Worm (Caenorhabditis elegans) whole organism, L4 larva: Measurements from ENCODE around the gene Y57G11B.5.

Source experiments
- F10B5.3 ChIP-seq: sonication (generic microtip); optimal IDR thresholded peaks from 2 replicates; lab custom pipeline; 2016; ENCODE audit warnings: mild to moderate bottlenecking, missing genetic modification characterization, missing compliant biosample characterization
- Y48G9A.11 ChIP-seq: fragments of 200-800 bp; sonication (Bioruptor generic); IDR thresholded peaks from 2 replicates; pipeline ENCODE4 v1.3.6; 2022; ENCODE audit warnings: missing genetic modification reagents, missing genetic modification characterization, missing compliant biosample characterization
- Y5F2A.4 ChIP-seq: fragments of 200-800 bp; sonication (Bioruptor generic); optimal IDR thresholded peaks from 2 replicates; lab custom pipeline; 2018; ENCODE audit warnings: mild to moderate bottlenecking, missing genetic modification characterization, missing compliant biosample characterization
- Y75B8A.6 ChIP-seq: fragments of 200-800 bp; sonication (Bioruptor generic); IDR thresholded peaks from 2 replicates; pipeline ENCODE4 v1.3.6; 2022; ENCODE audit warnings: missing genetic modification reagents, missing genetic modification characterization, missing compliant biosample characterization
- aha-1 ChIP-seq: fragments of 150-350 bp; peaks from one replicate; lab custom pipeline; 2014; ENCODE audit warnings: missing biosample characterization, missing genetic modification characterization
- ceh-44 ChIP-seq: fragments of 200-800 bp; sonication (Bioruptor generic); IDR thresholded peaks from 2 replicates; pipeline ENCODE4 v1.3.6; 2022; ENCODE audit warnings: missing genetic modification reagents, missing genetic modification characterization, missing compliant biosample characterization
- daf-19 ChIP-seq: fragments of 200-800 bp; sonication (Bioruptor generic); conservative IDR thresholded peaks from 2 replicates; pipeline ENCODE4 v1.3.6; 2022; ENCODE audit warnings: missing genetic modification characterization, missing compliant biosample characterization
- dmd-6 ChIP-seq: fragments of 200-800 bp; sonication (Bioruptor generic); IDR thresholded peaks from 2 replicates; pipeline ENCODE4 v1.3.6; 2022; ENCODE audit warnings: missing genetic modification reagents, missing genetic modification characterization, missing compliant biosample characterization
- dpl-1 ChIP-seq: fragments of 150-350 bp; optimal IDR thresholded peaks from 2 replicates; lab custom pipeline; 2014; ENCODE audit warnings: missing biosample characterization, missing genetic modification reagents, missing genetic modification characterization
- duxl-1 ChIP-seq: sonication (generic microtip); optimal IDR thresholded peaks from 2 replicates; lab custom pipeline; 2016; ENCODE audit warnings: mild to moderate bottlenecking, missing genetic modification characterization, moderate library complexity, missing compliant biosample characterization; ENCODE audit not compliant: poor library complexity
- dve-1 ChIP-seq: sonication (generic microtip); optimal IDR thresholded peaks from 2 replicates; lab custom pipeline; 2017; ENCODE audit warnings: antibody characterized with exemption, mild to moderate bottlenecking, missing genetic modification characterization, missing compliant biosample characterization; ENCODE audit not compliant: insufficient read depth
- fkh-10 ChIP-seq: fragments of 150-350 bp; optimal IDR thresholded peaks from 2 replicates; lab custom pipeline; 2014; ENCODE audit warnings: missing biosample characterization, missing genetic modification reagents, missing genetic modification characterization
- fos-1 ChIP-seq: fragments of 150-350 bp; optimal IDR thresholded peaks from 2 replicates; lab custom pipeline; 2014; ENCODE audit warnings: missing biosample characterization, missing genetic modification characterization
- gei-8 ChIP-seq: fragments of 200-800 bp; sonication (Bioruptor generic); optimal IDR thresholded peaks from 2 replicates; lab custom pipeline; 2018; ENCODE audit warnings: mild to moderate bottlenecking, missing genetic modification characterization, missing compliant biosample characterization
- hif-1 ChIP-seq, 2 experiments: sonication (generic microtip); optimal IDR thresholded peaks; 2 replicates each; lab custom pipeline; 2016 to 2017; ENCODE audit warnings: missing compliant biosample characterization in 2 of 2, missing genetic modification characterization in 2 of 2, missing genetic modification reagents in 2 of 2, missing genotype in 2 of 2, mild to moderate bottlenecking in 1 of 2
- hlh-11 ChIP-seq: fragments of 200-800 bp; sonication (Bioruptor generic); optimal IDR thresholded peaks from 2 replicates; lab custom pipeline; 2018; ENCODE audit warnings: mild to moderate bottlenecking, missing genetic modification characterization, missing compliant biosample characterization
- hlh-30 ChIP-seq: sonication (generic microtip); optimal IDR thresholded peaks from 2 replicates; lab custom pipeline; 2017; ENCODE audit warnings: antibody characterized with exemption, mild to moderate bottlenecking, missing genetic modification characterization, missing compliant biosample characterization; ENCODE audit not compliant: insufficient read depth
- jun-1 ChIP-seq: fragments of 150-350 bp; optimal IDR thresholded peaks from 2 replicates; lab custom pipeline; 2014; ENCODE audit warnings: missing biosample characterization, missing genetic modification reagents, missing genetic modification characterization
- lin-38 ChIP-seq: fragments of 200-800 bp; sonication (Bioruptor generic); IDR thresholded peaks from 2 replicates; pipeline ENCODE4 v1.3.6; 2022; ENCODE audit warnings: missing genetic modification reagents, missing genetic modification characterization, missing compliant biosample characterization
- lsy-2 ChIP-seq, 2 experiments: fragments of 150-350 bp in 1 of 2; sonication (generic microtip) in 1 of 2; optimal IDR thresholded peaks; 2 replicates each; lab custom pipeline; 2014 to 2017; ENCODE audit warnings: missing biosample characterization in 2 of 2, missing genetic modification characterization in 2 of 2
- madf-9 ChIP-seq: fragments of 200-800 bp; sonication (Bioruptor generic); conservative IDR thresholded peaks from 2 replicates; pipeline ENCODE4 v1.3.6; 2022; ENCODE audit warnings: missing genetic modification reagents, missing genetic modification characterization, missing compliant biosample characterization
- mdl-1 ChIP-seq, 2 experiments: fragments of 150-350 bp in 1 of 2; sonication (generic microtip) in 1 of 2; optimal IDR thresholded peaks; 2 replicates each; lab custom pipeline; 2014 to 2017; ENCODE audit warnings: missing biosample characterization in 2 of 2, missing genetic modification characterization in 2 of 2
- mdt-29 ChIP-seq: fragments of 200-800 bp; sonication (Bioruptor generic); IDR thresholded peaks from 2 replicates; pipeline ENCODE4 v1.3.6; 2022; ENCODE audit warnings: missing genetic modification reagents, missing genetic modification characterization, missing compliant biosample characterization
- mep-1 ChIP-seq: fragments of 150-350 bp; sonication (generic microtip); optimal IDR thresholded peaks from 3 replicates; lab custom pipeline; 2014; ENCODE audit warnings: missing biosample characterization, missing genetic modification characterization
- mes-2 ChIP-seq: sonication (generic microtip); optimal IDR thresholded peaks from 2 replicates; lab custom pipeline; 2016; ENCODE audit warnings: missing genotype, mild to moderate bottlenecking, missing genetic modification characterization, missing compliant biosample characterization; ENCODE audit not compliant: poor library complexity, severe bottlenecking
- mxl-2 ChIP-seq: fragments of 200-800 bp; sonication (Bioruptor generic); conservative IDR thresholded peaks from 2 replicates; pipeline ENCODE4 v1.3.6; 2022; ENCODE audit warnings: missing genetic modification reagents, missing genetic modification characterization, missing compliant biosample characterization
- mxl-3 ChIP-seq: fragments of 200-800 bp; sonication (Bioruptor generic); optimal IDR thresholded peaks from 2 replicates; lab custom pipeline; 2018; ENCODE audit warnings: mild to moderate bottlenecking, missing genetic modification characterization, missing compliant biosample characterization
- nhr-10 ChIP-seq: fragments of 150-350 bp; optimal IDR thresholded peaks from 2 replicates; lab custom pipeline; 2014; ENCODE audit warnings: missing biosample characterization, missing genetic modification characterization
- nhr-111 ChIP-seq: fragments of 200-800 bp; sonication (Bioruptor generic); optimal IDR thresholded peaks from 2 replicates; lab custom pipeline; 2018; ENCODE audit warnings: mild to moderate bottlenecking, missing genetic modification characterization, missing compliant biosample characterization
- nhr-25 ChIP-seq: sonication (generic microtip); optimal IDR thresholded peaks from 2 replicates; lab custom pipeline; 2017; ENCODE audit warnings: missing genetic modification characterization, mild to moderate bottlenecking, missing compliant biosample characterization, antibody characterized with exemption, moderate library complexity, borderline replicate concordance; ENCODE audit not compliant: insufficient read depth
- nhr-28 ChIP-seq: fragments of 150-350 bp; optimal IDR thresholded peaks from 2 replicates; lab custom pipeline; 2014; ENCODE audit warnings: missing biosample characterization, missing genetic modification characterization
- nhr-6 ChIP-seq: fragments of 150-350 bp; optimal IDR thresholded peaks from 2 replicates; lab custom pipeline; 2014; ENCODE audit warnings: missing biosample characterization, missing genetic modification characterization
- nhr-76 ChIP-seq: fragments of 150-350 bp; optimal IDR thresholded peaks from 2 replicates; lab custom pipeline; 2014; ENCODE audit warnings: missing biosample characterization, missing genetic modification characterization
- pha-4 ChIP-seq, 2 experiments: fragments of 150-350 bp in 1 of 2; fragments of 200-800 bp in 1 of 2; sonication (Bioruptor generic) in 1 of 2; IDR thresholded peaks in 1 of 2; optimal IDR thresholded peaks in 1 of 2; 2 replicates each; pipeline versions ENCODE4 v1.3.6 to Lab custom; 2014 to 2022; ENCODE audit warnings: missing genetic modification characterization in 2 of 2, missing genetic modification reagents in 2 of 2, missing biosample characterization in 1 of 2, missing compliant biosample characterization in 1 of 2
- pqm-1 ChIP-seq: sonication (generic microtip); optimal IDR thresholded peaks from 2 replicates; lab custom pipeline; 2017; ENCODE audit warnings: missing biosample characterization, missing genetic modification characterization
- rbr-2 ChIP-seq: sonication (generic microtip); optimal IDR thresholded peaks from 2 replicates; lab custom pipeline; 2016; ENCODE audit warnings: missing genotype, missing genetic modification characterization, missing compliant biosample characterization
- saeg-2 ChIP-seq: fragments of 200-800 bp; sonication (Bioruptor generic); IDR thresholded peaks from 2 replicates; pipeline ENCODE4 v1.3.6; 2022; ENCODE audit warnings: missing genetic modification reagents, missing genetic modification characterization, missing compliant biosample characterization
- spr-1 ChIP-seq: sonication (generic microtip); optimal IDR thresholded peaks from 2 replicates; lab custom pipeline; 2016; ENCODE audit warnings: mild to moderate bottlenecking, missing genetic modification characterization, missing compliant biosample characterization
- unc-62 ChIP-seq, 3 experiments: fragments of 150-350 bp in 1 of 3; sonication (generic microtip); optimal IDR thresholded peaks in 2 of 3; peaks in 1 of 3; 1 replicate in 1 of 3; 2 replicates in 2 of 3; lab custom pipeline; 2014 to 2017; ENCODE audit warnings: missing biosample characterization in 3 of 3, missing genetic modification characterization in 3 of 3, missing genetic modification reagents in 3 of 3, missing genotype in 1 of 3
- ztf-7 ChIP-seq: fragments of 150-350 bp; optimal IDR thresholded peaks from 2 replicates; lab custom pipeline; 2014; ENCODE audit warnings: missing biosample characterization, missing genetic modification characterization

Y57G11B.5 gene

DNA sequence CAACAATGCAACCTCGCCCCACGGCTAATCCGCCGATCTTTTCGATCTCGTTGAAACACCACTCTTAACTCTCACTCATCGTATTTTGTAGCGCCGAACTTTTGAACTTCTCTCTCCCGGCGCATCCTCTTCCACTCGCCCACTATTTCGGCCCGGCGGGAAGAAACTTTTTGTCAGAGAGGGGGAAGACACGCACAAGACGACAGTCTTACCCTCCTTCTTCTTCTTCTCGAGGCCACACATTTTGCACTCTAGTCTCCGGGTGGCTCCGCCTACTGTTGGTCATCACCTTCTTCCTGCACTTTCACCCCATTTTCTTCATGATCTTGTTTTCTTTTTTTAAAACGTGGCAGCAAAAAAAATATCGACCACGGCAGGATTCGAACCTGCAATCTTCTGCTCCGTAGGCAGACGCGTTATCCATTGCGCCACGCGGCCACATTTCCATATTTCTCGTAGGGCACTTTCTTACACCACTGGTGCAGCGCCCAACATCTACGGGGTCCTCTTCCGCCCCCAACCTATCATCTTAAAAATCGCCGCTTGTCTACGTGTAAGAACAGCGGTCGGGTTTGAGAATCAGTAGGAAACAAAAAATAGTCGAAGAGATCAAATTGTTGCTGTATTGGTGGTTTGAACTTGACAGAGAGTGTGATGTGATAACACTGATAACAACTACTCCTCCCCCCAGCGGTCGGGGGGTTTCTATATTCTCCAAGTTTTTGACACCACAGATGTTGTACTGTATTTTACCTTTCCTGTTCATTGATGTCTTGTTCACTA, 36.5 kb downstream of the Y57G11B.5 start (continued):
- TF ChIP-seq hif-1 (tag; optimal IDR thresholded peaks at IDR 0.05; lab: Kevin White, UChicago) = peak in 1 of 2 experiments; percentile 30
- peak; percentile 38 for TF ChIP-seq duxl-1
- peak; percentile 21 to 58 for TF ChIP-seq mdl-1 (tag; optimal IDR thresholded peaks at IDR 0.05; lab: Kevin White, UChicago)
- TF ChIP-seq nhr-28 (tag; lab: Kevin White, UChicago) = peak; percentile 99
- peak; percentile 32 for TF ChIP-seq jun-1 (tag; lab: Kevin White, UChicago)
- peak; percentile 84 for TF ChIP-seq hlh-11
- no peak for TF ChIP-seq madf-9 (GFP tag; lab: Robert Waterston, UW)

DNA sequence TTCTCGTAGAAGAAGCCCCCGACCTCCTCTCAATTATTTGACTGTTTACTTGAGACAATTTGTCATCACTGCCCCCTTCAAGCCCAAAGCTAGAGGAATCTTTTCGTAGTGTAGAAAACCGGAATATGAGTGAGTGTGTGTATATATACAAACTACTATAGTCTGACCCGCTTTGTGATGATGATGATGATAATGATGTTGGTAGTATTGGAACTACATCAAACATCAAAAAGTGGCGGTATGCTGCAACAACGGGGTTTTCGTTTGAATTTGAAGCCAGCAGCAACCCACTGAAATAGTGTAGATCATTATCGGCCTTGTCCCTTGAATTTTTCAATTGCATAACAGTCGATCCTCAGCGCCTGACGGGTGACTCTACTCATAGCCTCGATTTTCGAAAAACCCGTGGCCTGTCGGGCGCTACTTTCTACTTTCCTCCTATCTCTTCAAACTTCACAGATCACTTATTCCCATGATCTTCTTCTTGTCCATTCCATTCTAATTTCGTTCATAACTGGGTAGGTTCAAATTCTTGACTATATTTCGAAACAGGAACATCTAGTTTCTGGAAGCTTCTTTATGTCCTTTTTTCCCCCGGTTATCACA, 37.4 kb downstream of the Y57G11B.5 start:
- TF ChIP-seq hlh-30 (tag; lab: Kevin White, UChicago) (peak; percentile 81), Y48G9A.11 (GFP tag; lab: Robert Waterston, UW) (no peak), Y5F2A.4 (no peak), unc-62 (GFP tag; optimal IDR thresholded peaks at IDR 0.05 in 1 of 2; lab: Kevin White, UChicago) (peak in 1 of 2 experiments; percentile 95), unc-62 (tag; optimal IDR thresholded peaks at IDR 0.05; lab: Kevin White, UChicago) (no peak), aha-1 (tag; lab: Kevin White, UChicago) (peak; percentile 75), pqm-1 (tag; lab: Kevin White, UChicago) (no peak), mep-1 (tag; lab: Kevin White, UChicago) (no peak), rbr-2 (no peak), saeg-2 (GFP tag; lab: Robert Waterston, UW) (no peak), nhr-25 (tag; lab: Kevin White, UChicago) (peak; percentile 53), Y75B8A.6 (GFP tag; lab: Robert Waterston, UW) (no peak), spr-1 (tag; lab: Kevin White, UChicago) (no peak), mxl-2 (no peak), lin-38 (GFP tag; lab: Robert Waterston, UW) (no peak), dmd-6 (GFP tag; lab: Robert Waterston, UW) (0 out of 2 replicates have a peak, but pooled peaks have one; percentile 5)

- TF ChIP-seq nhr-28 (tag; lab: Kevin White, UChicago) (peak; percentile 81), dmd-6 (GFP tag; lab: Robert Waterston, UW) (peak; percentile 90), pha-4 (GFP tag; IDR thresholded peaks at IDR 0.05; lab: Robert Waterston, UW) (no peak), pha-4 (tag; optimal IDR thresholded peaks at IDR 0.05; lab: Kevin White, UChicago) (peak; percentile 35), daf-19 (GFP tag; lab: Robert Waterston, UW) (no peak), unc-62 (GFP tag; optimal IDR thresholded peaks at IDR 0.05 in 1 of 2; lab: Kevin White, UChicago) (peak in 1 of 2 experiments; percentile 96), unc-62 (tag; optimal IDR thresholded peaks at IDR 0.05; lab: Kevin White, UChicago) (no peak), mes-2 (tag; lab: Kevin White, UChicago) (peak; percentile 46), F10B5.3 (tag; lab: Kevin White, UChicago) (no peak), nhr-76 (tag; lab: Kevin White, UChicago) (peak; percentile 31), mdt-29 (GFP tag; lab: Robert Waterston, UW) (no peak), gei-8 (GFP tag; lab: Kevin White, UChicago) (peak; percentile 33), ceh-44 (GFP tag; lab: Robert Waterston, UW) (no peak), nhr-6 (tag; lab: Kevin White, UChicago) (peak; percentile 31), hlh-30 (tag; lab: Kevin White, UChicago) (peak; percentile 34), ztf-7 (tag; lab: Kevin White, UChicago) (peak; percentile 45), fkh-10 (GFP tag; lab: Kevin White, UChicago) (no peak), mxl-3 (GFP tag; lab: Kevin White, UChicago) (peak; percentile 27), lsy-2 (tag; optimal IDR thresholded peaks at IDR 0.05; lab: Kevin White, UChicago) (peak; percentile 22 to 33), hlh-11 (peak; percentile 64), nhr-10 (tag; lab: Kevin White, UChicago) (peak; percentile 46), dpl-1 (GFP tag; lab: Kevin White, UChicago) (no peak), dve-1 (tag; lab: Kevin White, UChicago) (peak; percentile 67), mep-1 (tag; lab: Kevin White, UChicago) (peak; percentile 64), nhr-111 (GFP tag; lab: Kevin White, UChicago) (no peak), fos-1 (tag; lab: Kevin White, UChicago) (no peak)
These were observed 38.1 kb downstream of the Y57G11B.5 start for ce11 chrIV:14612547-14613329.
